Fruit fly (Drosophila melanogaster) whole organism, embryonic: ENCODE data around the gene Trpgamma.

Source experiments
- Abd-B ChIP-seq: fragments of 200-800 bp; sonication (Bioruptor generic); optimal IDR thresholded peaks from 2 replicates; lab custom pipeline; 2018; ENCODE audit warnings: missing biosample characterization, mild to moderate bottlenecking, missing genetic modification characterization, moderate library complexity
- CG10147 ChIP-seq: fragments of 200-800 bp; sonication (Bioruptor generic); optimal IDR thresholded peaks from 2 replicates; lab custom pipeline; 2019; ENCODE audit warnings: missing biosample characterization, mild to moderate bottlenecking, missing genetic modification characterization, moderate library complexity
- CG10431 ChIP-seq: fragments of 200-800 bp; sonication (Bioruptor generic); optimal IDR thresholded peaks from 3 replicates; lab custom pipeline; 2018; ENCODE audit warnings: missing biosample characterization, mild to moderate bottlenecking, missing genetic modification characterization
- CG12104 ChIP-seq: fragments of 200-800 bp; sonication (Bioruptor generic); optimal IDR thresholded peaks from 3 replicates; lab custom pipeline; 2016; ENCODE audit warnings: missing biosample characterization, missing genetic modification characterization
- CG12236 ChIP-seq: fragments of 200-800 bp; sonication (Bioruptor generic); optimal IDR thresholded peaks from 2 replicates; lab custom pipeline; 2016; ENCODE audit warnings: missing biosample characterization, missing genetic modification characterization
- CG13287 ChIP-seq: fragments of 200-800 bp; sonication (Bioruptor generic); IDR thresholded peaks from 2 replicates; pipeline ENCODE4 v1.3.6; 2022; ENCODE audit warnings: missing biosample characterization, missing genetic modification characterization; ENCODE audit not compliant: partially characterized antibody
- CG13424 ChIP-seq: fragments of 200-800 bp; sonication (Bioruptor generic); optimal IDR thresholded peaks from 2 replicates; lab custom pipeline; 2019; ENCODE audit warnings: missing biosample characterization, mild to moderate bottlenecking, missing genetic modification characterization, moderate library complexity
- CG15479 ChIP-seq: fragments of 200-800 bp; sonication (Bioruptor generic); optimal IDR thresholded peaks from 3 replicates; lab custom pipeline; 2019; ENCODE audit warnings: missing biosample characterization, mild to moderate bottlenecking, missing genetic modification characterization, moderate library complexity
- CG15601 ChIP-seq: fragments of 200-800 bp; sonication (Bioruptor generic); optimal IDR thresholded peaks from 3 replicates; lab custom pipeline; 2019; ENCODE audit warnings: missing biosample characterization, mild to moderate bottlenecking, missing genetic modification characterization, moderate library complexity
- CG16863 ChIP-seq: fragments of 200-800 bp; sonication (Bioruptor generic); optimal IDR thresholded peaks from 3 replicates; lab custom pipeline; 2016; ENCODE audit warnings: missing biosample characterization, missing genetic modification characterization
- CG17802 ChIP-seq: fragments of 200-800 bp; sonication (Bioruptor generic); optimal IDR thresholded peaks from 2 replicates; lab custom pipeline; 2018; ENCODE audit warnings: missing biosample characterization, mild to moderate bottlenecking, missing genetic modification characterization, moderate library complexity
- CG18764 ChIP-seq: fragments of 200-800 bp; sonication (Bioruptor generic); optimal IDR thresholded peaks from 3 replicates; lab custom pipeline; 2016; ENCODE audit warnings: missing biosample characterization, missing genetic modification characterization
- CG2889 ChIP-seq: fragments of 200-800 bp; sonication (Bioruptor generic); IDR thresholded peaks from 3 replicates; pipeline ENCODE4 v1.3.6; 2022; ENCODE audit warnings: missing biosample characterization, missing genetic modification characterization
- CG30431 ChIP-seq: fragments of 200-800 bp; sonication (Bioruptor generic); optimal IDR thresholded peaks from 2 replicates; lab custom pipeline; 2017; ENCODE audit warnings: missing biosample characterization, missing genetic modification characterization
- CG32532 ChIP-seq: fragments of 200-800 bp; sonication (Bioruptor generic); IDR thresholded peaks from 2 replicates; pipeline ENCODE4 v1.3.6; 2022; ENCODE audit warnings: missing biosample characterization, missing genetic modification characterization
- CG4617 ChIP-seq: fragments of 200-800 bp; sonication (Bioruptor generic); optimal IDR thresholded peaks from 3 replicates; lab custom pipeline; 2016; ENCODE audit warnings: missing biosample characterization, missing genetic modification characterization, borderline replicate concordance
- CG5245 ChIP-seq: fragments of 200-800 bp; sonication (Bioruptor generic); optimal IDR thresholded peaks from 3 replicates; lab custom pipeline; 2016; ENCODE audit warnings: missing biosample characterization, missing genetic modification characterization
- CG6683 ChIP-seq: fragments of 200-800 bp; sonication (Bioruptor generic); optimal IDR thresholded peaks from 2 replicates; lab custom pipeline; 2017; ENCODE audit warnings: missing biosample characterization, mild to moderate bottlenecking, missing genetic modification characterization, missing genetic modification reagents
- Eip74EF ChIP-seq, 2 experiments: fragments of 200-800 bp in 1 of 2; fragments of >200 bp in 1 of 2; sonication (Bioruptor generic) in 1 of 2; optimal IDR thresholded peaks; 2 replicates each; lab custom pipeline; 2017 to 2019; ENCODE audit warnings: missing biosample characterization in 2 of 2, missing genetic modification characterization in 2 of 2, mild to moderate bottlenecking in 1 of 2, moderate library complexity in 1 of 2
- HmgD ChIP-seq: fragments of 200-800 bp; sonication (Bioruptor generic); optimal IDR thresholded peaks from 3 replicates; lab custom pipeline; 2016; ENCODE audit warnings: missing biosample characterization, missing genetic modification characterization
- Usf ChIP-seq: fragments of 200-800 bp; sonication (Bioruptor generic); optimal IDR thresholded peaks from 2 replicates; lab custom pipeline; 2017; ENCODE audit warnings: missing genotype, missing biosample characterization, missing genetic modification characterization
- al ChIP-seq: fragments of 200-800 bp; sonication (Bioruptor generic); IDR thresholded peaks from 2 replicates; pipeline ENCODE4 v1.3.6; 2022; ENCODE audit warnings: missing biosample characterization, missing genetic modification characterization
- bigmax ChIP-seq: fragments of 200-800 bp; sonication (Bioruptor generic); optimal IDR thresholded peaks from 2 replicates; lab custom pipeline; 2018; ENCODE audit warnings: missing biosample characterization, mild to moderate bottlenecking, missing genetic modification characterization
- chm ChIP-seq: fragments of 200-800 bp; sonication (Bioruptor generic); IDR thresholded peaks from 2 replicates; pipeline ENCODE4 v1.3.6; 2022; ENCODE audit warnings: missing biosample characterization, missing genetic modification characterization
- corto ChIP-seq: fragments of 200-800 bp; sonication (Bioruptor generic); optimal IDR thresholded peaks from 2 replicates; lab custom pipeline; 2016; ENCODE audit warnings: missing biosample characterization, mild to moderate bottlenecking, missing genetic modification characterization, moderate library complexity
- croc ChIP-seq: fragments of 200-800 bp; sonication (Bioruptor generic); conservative IDR thresholded peaks from 3 replicates; pipeline ENCODE4 v1.3.6; 2022; ENCODE audit warnings: missing biosample characterization, missing genetic modification characterization
- crol ChIP-seq: fragments of 200-800 bp; sonication (Bioruptor generic); IDR thresholded peaks from 2 replicates; pipeline ENCODE4 v1.3.6; 2022; ENCODE audit warnings: missing biosample characterization, missing genetic modification characterization
- dan ChIP-seq: fragments of 200-800 bp; sonication (Bioruptor generic); IDR thresholded peaks from 2 replicates; pipeline ENCODE4 v1.3.6; 2022; ENCODE audit warnings: missing biosample characterization, missing genetic modification characterization
- emc ChIP-seq: fragments of 200-800 bp; sonication (Bioruptor generic); optimal IDR thresholded peaks from 2 replicates; lab custom pipeline; 2016; ENCODE audit warnings: missing biosample characterization, missing genetic modification characterization
- ems ChIP-seq: fragments of 200-800 bp; sonication (Bioruptor generic); optimal IDR thresholded peaks from 3 replicates; lab custom pipeline; 2016; ENCODE audit warnings: missing biosample characterization, missing genetic modification characterization
- ham ChIP-seq: fragments of 200-800 bp; sonication (Bioruptor generic); IDR thresholded peaks from 2 replicates; pipeline ENCODE4 v1.3.6; 2022; ENCODE audit warnings: missing biosample characterization, missing genetic modification characterization
- her ChIP-seq: fragments of 200-800 bp; sonication (Bioruptor generic); optimal IDR thresholded peaks from 2 replicates; lab custom pipeline; 2016; ENCODE audit warnings: missing biosample characterization, missing genetic modification characterization
- kay ChIP-seq: fragments of 200-800 bp; sonication (Bioruptor generic); optimal IDR thresholded peaks from 2 replicates; lab custom pipeline; 2016; ENCODE audit warnings: missing biosample characterization, missing genetic modification characterization
- nau ChIP-seq: fragments of 200-800 bp; sonication (Bioruptor generic); optimal IDR thresholded peaks from 3 replicates; lab custom pipeline; 2017; ENCODE audit warnings: missing biosample characterization, mild to moderate bottlenecking, missing genetic modification characterization, missing genetic modification reagents
- oc ChIP-seq: fragments of 200-800 bp; sonication (Bioruptor generic); optimal IDR thresholded peaks from 2 replicates; lab custom pipeline; 2018; ENCODE audit warnings: missing biosample characterization, mild to moderate bottlenecking, missing genetic modification characterization, moderate library complexity
- odd ChIP-seq: fragments of 200-800 bp; sonication (Bioruptor generic); optimal IDR thresholded peaks from 2 replicates; lab custom pipeline; 2017; ENCODE audit warnings: missing biosample characterization, mild to moderate bottlenecking, missing genetic modification characterization
- pfk ChIP-seq: fragments of 200-800 bp; sonication (Bioruptor generic); optimal IDR thresholded peaks from 2 replicates; lab custom pipeline; 2018; ENCODE audit warnings: missing biosample characterization, mild to moderate bottlenecking, missing genetic modification characterization, moderate library complexity
- pho ChIP-seq: fragments of 200-800 bp; sonication (Bioruptor generic); optimal IDR thresholded peaks from 2 replicates; lab custom pipeline; 2016; ENCODE audit warnings: missing biosample characterization, missing genetic modification characterization
- run ChIP-seq: fragments of 200-800 bp; sonication (Bioruptor generic); optimal IDR thresholded peaks from 3 replicates; lab custom pipeline; 2018; ENCODE audit warnings: missing biosample characterization, mild to moderate bottlenecking, missing genetic modification characterization
- sisA ChIP-seq: fragments of 200-800 bp; sonication (Bioruptor generic); IDR thresholded peaks from 2 replicates; pipeline ENCODE4 v1.3.6; 2022; ENCODE audit warnings: missing biosample characterization, missing genetic modification characterization
- so ChIP-seq: fragments of 200-800 bp; sonication (Bioruptor generic); IDR thresholded peaks from 3 replicates; pipeline ENCODE4 v1.3.6; 2022; ENCODE audit warnings: missing biosample characterization, missing genetic modification characterization
- sqz ChIP-seq: fragments of 200-800 bp; sonication (Bioruptor generic); optimal IDR thresholded peaks from 3 replicates; lab custom pipeline; 2018; ENCODE audit warnings: missing biosample characterization, mild to moderate bottlenecking, missing genetic modification characterization
- stwl ChIP-seq: fragments of 200-800 bp; sonication (Bioruptor generic); optimal IDR thresholded peaks from 3 replicates; lab custom pipeline; 2018; ENCODE audit warnings: missing biosample characterization, mild to moderate bottlenecking, missing genetic modification characterization, moderate library complexity
- tio ChIP-seq: fragments of 200-800 bp; sonication (Bioruptor generic); optimal IDR thresholded peaks from 2 replicates; lab custom pipeline; 2017; ENCODE audit warnings: missing biosample characterization, missing genetic modification characterization, inconsistent platforms
- ttk ChIP-seq: fragments of 200-800 bp; sonication (Bioruptor generic); IDR thresholded peaks from 2 replicates; pipeline ENCODE4 v2.1.2; 2022; ENCODE audit warnings: missing biosample characterization, missing genetic modification characterization
- unc-4 ChIP-seq: fragments of 200-800 bp; sonication (Bioruptor generic); IDR thresholded peaks from 2 replicates; pipeline ENCODE4 v1.3.6; 2022; ENCODE audit warnings: missing biosample characterization, missing genetic modification characterization; ENCODE audit not compliant: partially characterized antibody
- unpg ChIP-seq: fragments of 200-800 bp; sonication (Bioruptor generic); optimal IDR thresholded peaks from 3 replicates; lab custom pipeline; 2018; ENCODE audit warnings: missing biosample characterization, mild to moderate bottlenecking, missing genetic modification characterization, moderate library complexity
- vnd ChIP-seq: fragments of 200-800 bp; sonication (Bioruptor generic); IDR thresholded peaks from 3 replicates; pipeline ENCODE4 v1.3.6; 2022; ENCODE audit warnings: missing biosample characterization, missing genetic modification characterization; ENCODE audit not compliant: partially characterized antibody
- wdn ChIP-seq: fragments of 200-800 bp; sonication (Bioruptor generic); IDR thresholded peaks from 2 replicates; pipeline ENCODE4 v1.3.6; 2022; ENCODE audit warnings: missing biosample characterization, missing genetic modification characterization
- z ChIP-seq: fragments of 200-800 bp; sonication (Bioruptor generic); IDR thresholded peaks from 3 replicates; pipeline ENCODE4 v1.3.6; 2022; ENCODE audit warnings: missing biosample characterization, missing genetic modification characterization
- zen2 ChIP-seq: fragments of 200-800 bp; sonication (Bioruptor generic); IDR thresholded peaks from 3 replicates; pipeline ENCODE4 v1.3.6; 2022; ENCODE audit warnings: missing biosample characterization, missing genetic modification characterization; ENCODE audit not compliant: partially characterized antibody

Trpgamma gene

DNA sequence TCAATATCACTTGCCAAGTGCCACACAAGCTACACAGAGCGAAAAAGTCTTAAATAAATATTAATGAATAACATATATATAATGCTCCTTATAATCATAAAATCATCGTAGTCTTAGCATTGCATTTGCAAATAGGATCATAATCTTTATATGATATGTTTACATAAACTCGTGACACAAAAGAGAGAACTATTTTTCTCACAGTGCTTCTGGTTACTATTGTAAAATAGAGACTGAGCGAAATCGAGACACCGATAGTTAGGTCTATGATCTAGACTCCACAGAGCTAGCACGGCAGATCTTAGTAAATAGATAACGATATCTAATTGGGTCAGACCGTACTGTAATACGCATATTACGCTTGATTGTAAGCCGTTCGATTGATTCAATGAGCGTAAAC is 33.2 kb upstream of the Trpgamma start (continued):
- TF ChIP-seq chm (peak; percentile 73), stwl (tag; lab: Kevin White, UChicago) (no peak), CG13287 (GFP tag; lab: Robert Waterston, UW) (no peak), vnd (GFP tag; lab: Robert Waterston, UW) (no peak), kay (GFP tag; lab: Kevin White, UChicago) (peak; percentile 55), Abd-B (GFP tag; lab: Kevin White, UChicago) (peak; percentile 65), Eip74EF (GFP tag; optimal IDR thresholded peaks at IDR 0.05; lab: Kevin White, UChicago) (peak in 1 of 2 experiments; percentile 58), CG17802 (no peak), pho (no peak), CG4617 (GFP tag; lab: Kevin White, UChicago) (no peak), ems (peak; percentile 34), ttk (GFP tag; lab: Robert Waterston, UW) (peak; percentile 83), odd (GFP tag; lab: Kevin White, UChicago) (peak; percentile 22), sqz (GFP tag; lab: Kevin White, UChicago) (no peak), dan (no peak), unpg (GFP tag; lab: Kevin White, UChicago) (peak; percentile 88), CG12236 (GFP tag; lab: Kevin White, UChicago) (no peak), CG15601 (tag; lab: Kevin White, UChicago) (peak; percentile 39), CG18764 (GFP tag; lab: Kevin White, UChicago) (no peak), pfk (GFP tag; lab: Kevin White, UChicago) (no peak), emc (GFP tag; lab: Kevin White, UChicago) (no peak), ham (no peak), her (GFP tag; lab: Kevin White, UChicago) (no peak), oc (peak; percentile 66), z (GFP tag; lab: Robert Waterston, UW) (no peak), corto (GFP tag; lab: Kevin White, UChicago) (no peak), CG2889 (GFP tag; lab: Robert Waterston, UW) (0 out of 3 replicates have a peak, but pooled peaks have one; percentile 54), CG6683 (no peak), sisA (GFP tag; lab: Robert Waterston, UW) (peak; percentile 84), wdn (peak; percentile 31; the same call in 1 of the 2 replicates), CG30431 (GFP tag; lab: Kevin White, UChicago) (peak; percentile 38), CG5245 (peak; percentile 21), CG15479 (GFP tag; lab: Kevin White, UChicago) (no peak), CG10431 (GFP tag; lab: Kevin White, UChicago) (no peak), crol (no peak), zen2 (GFP tag; lab: Robert Waterston, UW) (no peak), CG16863 (GFP tag; lab: Kevin White, UChicago) (no peak), croc (no peak), run (tag; lab: Kevin White, UChicago) (peak; percentile 3), unc-4 (GFP tag; lab: Robert Waterston, UW) (no peak), nau (GFP tag; lab: Kevin White, UChicago) (no peak), CG10147 (GFP tag; lab: Kevin White, UChicago) (no peak), CG32532 (no peak), CG13424 (peak; percentile 83), bigmax (GFP tag; lab: Kevin White, UChicago) (no peak), tio (GFP tag; lab: Kevin White, UChicago) (peak; percentile 48), CG12104 (GFP tag; lab: Kevin White, UChicago) (peak; percentile 58), al (GFP tag; lab: Robert Waterston, UW) (peak; percentile 48; the same call in 1 of the 2 replicates), HmgD (GFP tag; lab: Kevin White, UChicago) (no peak), so (peak; percentile 90), Usf (GFP tag; lab: Kevin White, UChicago) (no peak)
